Fruit fly (Drosophila melanogaster) whole organism, embryonic: ENCODE data around the gene drpr.

Source experiments
- CG10959 ChIP-seq: fragments of 200-800 bp; sonication (Bioruptor generic); IDR thresholded peaks from 2 replicates; pipeline ENCODE4 v1.3.6; 2022; ENCODE audit warnings: missing biosample characterization, missing genetic modification characterization
- CG12155 ChIP-seq: fragments of 200-800 bp; sonication (Bioruptor generic); optimal IDR thresholded peaks from 3 replicates; lab custom pipeline; 2016; ENCODE audit warnings: missing biosample characterization, missing genetic modification characterization
- CG12219 ChIP-seq: fragments of 200-800 bp; sonication (Bioruptor generic); optimal IDR thresholded peaks from 3 replicates; lab custom pipeline; 2018; ENCODE audit warnings: missing biosample characterization, mild to moderate bottlenecking, missing genetic modification characterization
- CG12942 ChIP-seq: fragments of 200-800 bp; sonication (Bioruptor generic); optimal IDR thresholded peaks from 3 replicates; lab custom pipeline; 2016; ENCODE audit warnings: missing biosample characterization, missing genetic modification characterization
- CG17186 ChIP-seq: fragments of 200-800 bp; sonication (Bioruptor generic); optimal IDR thresholded peaks from 3 replicates; lab custom pipeline; 2017; ENCODE audit warnings: missing biosample characterization, missing genetic modification reagents, missing genetic modification characterization
- CG1832 ChIP-seq: fragments of 200-800 bp; sonication (Bioruptor generic); optimal IDR thresholded peaks from 2 replicates; lab custom pipeline; 2017; ENCODE audit warnings: missing biosample characterization, mild to moderate bottlenecking, missing genetic modification characterization, inconsistent platforms
- CG3163 ChIP-seq: fragments of 200-800 bp; sonication (Bioruptor generic); optimal IDR thresholded peaks from 3 replicates; lab custom pipeline; 2016; ENCODE audit warnings: missing biosample characterization, missing genetic modification characterization
- CG5953 ChIP-seq: fragments of 200-800 bp; sonication (Bioruptor generic); IDR thresholded peaks from 2 replicates; pipeline ENCODE4 v1.3.6; 2022; ENCODE audit warnings: missing biosample characterization, missing genetic modification characterization
- CG6791 ChIP-seq: fragments of 200-800 bp; sonication (Bioruptor generic); IDR thresholded peaks from 3 replicates; pipeline ENCODE4 v1.3.6; 2022; ENCODE audit warnings: missing biosample characterization, missing genetic modification characterization; ENCODE audit not compliant: partially characterized antibody
- CG6813 ChIP-seq: fragments of 200-800 bp; sonication (Bioruptor generic); optimal IDR thresholded peaks from 2 replicates; lab custom pipeline; 2017; ENCODE audit warnings: missing biosample characterization, missing genetic modification characterization, mild to moderate bottlenecking, moderate library complexity, missing genetic modification reagents
- CG7556 ChIP-seq: fragments of 200-800 bp; sonication (Bioruptor generic); optimal IDR thresholded peaks from 2 replicates; lab custom pipeline; 2017; ENCODE audit warnings: missing biosample characterization, mild to moderate bottlenecking, missing genetic modification characterization
- CG9817 ChIP-seq: fragments of 200-800 bp; sonication (Bioruptor generic); optimal IDR thresholded peaks from 2 replicates; lab custom pipeline; 2018; ENCODE audit warnings: missing biosample characterization, mild to moderate bottlenecking, missing genetic modification characterization, moderate library complexity
- CG9932 ChIP-seq: fragments of 200-800 bp; sonication (Bioruptor generic); IDR thresholded peaks from 2 replicates; pipeline ENCODE4 v1.3.6; 2022; ENCODE audit warnings: missing biosample characterization, missing genetic modification characterization
- D ChIP-seq, 2 experiments: fragments of 200-800 bp in 1 of 2; fragments of >200 bp in 1 of 2; sonication (Bioruptor generic) in 1 of 2; optimal IDR thresholded peaks; 2 replicates in 1 of 2; 3 replicates in 1 of 2; lab custom pipeline; 2017; ENCODE audit warnings: mild to moderate bottlenecking in 1 of 2, missing biosample characterization in 1 of 2, missing genetic modification characterization in 1 of 2, missing genetic modification reagents in 1 of 2
- Drgx ChIP-seq: fragments of 200-800 bp; sonication (Bioruptor generic); IDR thresholded peaks from 2 replicates; pipeline ENCODE4 v1.3.6; 2022; ENCODE audit warnings: missing biosample characterization, missing genetic modification characterization
- ERR ChIP-seq: fragments of 200-800 bp; sonication (Bioruptor generic); optimal IDR thresholded peaks from 2 replicates; lab custom pipeline; 2016; ENCODE audit warnings: missing biosample characterization, missing genetic modification characterization
- Fer2 ChIP-seq: fragments of 200-800 bp; sonication (Bioruptor generic); optimal IDR thresholded peaks from 2 replicates; lab custom pipeline; 2018; ENCODE audit warnings: missing biosample characterization, mild to moderate bottlenecking, missing genetic modification characterization, moderate library complexity
- Gsc ChIP-seq: fragments of 200-800 bp; sonication (Bioruptor generic); IDR thresholded peaks from 2 replicates; pipeline ENCODE4 v1.3.6; 2022; ENCODE audit warnings: missing biosample characterization, missing genetic modification characterization
- Hr3 ChIP-seq: fragments of 200-800 bp; sonication (Bioruptor generic); optimal IDR thresholded peaks from 3 replicates; lab custom pipeline; 2016; ENCODE audit warnings: missing biosample characterization, missing genetic modification characterization
- Myb ChIP-seq: fragments of 200-800 bp; sonication (Bioruptor generic); optimal IDR thresholded peaks from 2 replicates; lab custom pipeline; 2016; ENCODE audit warnings: missing biosample characterization, missing genetic modification characterization
- NC2β ChIP-seq: fragments of 200-800 bp; sonication (Bioruptor generic); optimal IDR thresholded peaks from 2 replicates; lab custom pipeline; 2016; ENCODE audit warnings: missing biosample characterization, missing genetic modification characterization
- NK7.1 ChIP-seq: fragments of 200-800 bp; sonication (Bioruptor generic); optimal IDR thresholded peaks from 3 replicates; lab custom pipeline; 2016; ENCODE audit warnings: missing biosample characterization, missing genetic modification characterization
- Scr ChIP-seq: fragments of 200-800 bp; sonication (Bioruptor generic); IDR thresholded peaks from 2 replicates; pipeline ENCODE4 v1.3.6; 2022; ENCODE audit warnings: missing biosample characterization, missing genetic modification characterization; ENCODE audit not compliant: partially characterized antibody
- Taf1 ChIP-seq: fragments of 200-800 bp; sonication (Bioruptor generic); IDR thresholded peaks from 2 replicates; pipeline ENCODE4 v1.3.6; 2022; ENCODE audit warnings: missing biosample characterization, missing genetic modification characterization
- Xrp1 ChIP-seq: fragments of 200-800 bp; sonication (Bioruptor generic); IDR thresholded peaks from 2 replicates; pipeline ENCODE4 v1.3.6; 2022; ENCODE audit warnings: missing biosample characterization, missing genetic modification characterization
- ash1 ChIP-seq: fragments of 200-800 bp; sonication (Bioruptor generic); optimal IDR thresholded peaks from 2 replicates; lab custom pipeline; 2018; ENCODE audit warnings: missing biosample characterization, mild to moderate bottlenecking, missing genetic modification characterization
- btn ChIP-seq: fragments of 200-800 bp; sonication (Bioruptor generic); optimal IDR thresholded peaks from 2 replicates; lab custom pipeline; 2016; ENCODE audit warnings: missing biosample characterization, missing genetic modification characterization
- chif ChIP-seq, 2 experiments: fragments of 200-800 bp; sonication (Bioruptor generic); optimal IDR thresholded peaks; 3 replicates each; lab custom pipeline; 2016; ENCODE audit warnings: missing biosample characterization in 2 of 2, missing genetic modification characterization in 2 of 2
- chn ChIP-seq: fragments of 200-800 bp; sonication (Bioruptor generic); optimal IDR thresholded peaks from 2 replicates; lab custom pipeline; 2016; ENCODE audit warnings: missing biosample characterization, missing genetic modification characterization
- croc ChIP-seq: fragments of 200-800 bp; sonication (Bioruptor generic); conservative IDR thresholded peaks from 3 replicates; pipeline ENCODE4 v1.3.6; 2022; ENCODE audit warnings: missing biosample characterization, missing genetic modification characterization
- disco-r ChIP-seq: fragments of 200-800 bp; sonication (Bioruptor generic); optimal IDR thresholded peaks from 2 replicates; lab custom pipeline; 2016; ENCODE audit warnings: missing biosample characterization, missing genetic modification characterization
- ewg ChIP-seq: fragments of 200-800 bp; sonication (Bioruptor generic); optimal IDR thresholded peaks from 3 replicates; lab custom pipeline; 2017; ENCODE audit warnings: mild to moderate bottlenecking, missing biosample characterization, missing genetic modification reagents, missing genetic modification characterization
- fd102C ChIP-seq: fragments of 200-800 bp; sonication (Bioruptor generic); optimal IDR thresholded peaks from 2 replicates; lab custom pipeline; 2018; ENCODE audit warnings: missing biosample characterization, mild to moderate bottlenecking, missing genetic modification characterization, moderate library complexity
- ftz-f1 ChIP-seq: fragments of 200-800 bp; sonication (Bioruptor generic); optimal IDR thresholded peaks from 2 replicates; lab custom pipeline; 2016; ENCODE audit warnings: missing biosample characterization, missing genetic modification characterization
- gcm2 ChIP-seq: fragments of 200-800 bp; sonication (Bioruptor generic); optimal IDR thresholded peaks from 2 replicates; lab custom pipeline; 2016; ENCODE audit warnings: missing biosample characterization, missing genetic modification characterization
- gem ChIP-seq: fragments of 200-800 bp; sonication (Bioruptor generic); optimal IDR thresholded peaks from 2 replicates; lab custom pipeline; 2019; ENCODE audit warnings: missing biosample characterization, mild to moderate bottlenecking, missing genetic modification characterization, moderate library complexity
- her ChIP-seq: fragments of 200-800 bp; sonication (Bioruptor generic); optimal IDR thresholded peaks from 2 replicates; lab custom pipeline; 2016; ENCODE audit warnings: missing biosample characterization, missing genetic modification characterization
- inv ChIP-seq: fragments of 200-800 bp; sonication (Bioruptor generic); IDR thresholded peaks from 2 replicates; pipeline ENCODE4 v1.3.6; 2022; ENCODE audit warnings: missing biosample characterization, missing genetic modification characterization; ENCODE audit not compliant: partially characterized antibody
- jigr1 ChIP-seq: fragments of 200-800 bp; sonication (Bioruptor generic); IDR thresholded peaks from 3 replicates; pipeline ENCODE4 v1.3.6; 2022; ENCODE audit warnings: missing biosample characterization, missing genetic modification characterization
- knrl ChIP-seq: fragments of 200-800 bp; sonication (Bioruptor generic); IDR thresholded peaks from 3 replicates; pipeline ENCODE4 v1.3.6; 2022; ENCODE audit warnings: missing biosample characterization, missing genetic modification characterization; ENCODE audit not compliant: partially characterized antibody
- lola ChIP-seq, 3 experiments: fragments of >200 bp in 2 of 3; fragments of 200-800 bp in 1 of 3; sonication (Bioruptor generic) in 1 of 3; optimal IDR thresholded peaks; 2 replicates each; lab custom pipeline; 2017 to 2019; ENCODE audit warnings: missing biosample characterization in 3 of 3, missing genetic modification characterization in 3 of 3, mild to moderate bottlenecking in 1 of 3, moderate library complexity in 1 of 3
- nmo ChIP-seq: fragments of 200-800 bp; sonication (Bioruptor generic); optimal IDR thresholded peaks from 2 replicates; lab custom pipeline; 2018; ENCODE audit warnings: missing biosample characterization, mild to moderate bottlenecking, missing genetic modification characterization, moderate library complexity
- tin ChIP-seq: fragments of 200-800 bp; sonication (Bioruptor generic); optimal IDR thresholded peaks from 3 replicates; lab custom pipeline; 2016; ENCODE audit warnings: missing biosample characterization, missing genetic modification characterization
- trem ChIP-seq: fragments of 200-800 bp; optimal IDR thresholded peaks from 3 replicates; lab custom pipeline; 2019; ENCODE audit warnings: missing biosample characterization, mild to moderate bottlenecking, missing genetic modification characterization, moderate library complexity
- vnd ChIP-seq: fragments of 200-800 bp; sonication (Bioruptor generic); IDR thresholded peaks from 3 replicates; pipeline ENCODE4 v1.3.6; 2022; ENCODE audit warnings: missing biosample characterization, missing genetic modification characterization; ENCODE audit not compliant: partially characterized antibody
- zfh1 ChIP-seq: fragments of 200-800 bp; sonication (Bioruptor generic); IDR thresholded peaks from 3 replicates; pipeline ENCODE4 v1.3.6; 2022; ENCODE audit warnings: missing biosample characterization, missing genetic modification characterization
- zfh2 ChIP-seq: fragments of 200-800 bp; sonication (Bioruptor generic); optimal IDR thresholded peaks from 2 replicates; lab custom pipeline; 2016; ENCODE audit warnings: missing biosample characterization, missing genetic modification characterization

The drpr gene

dm6 chr3L:1774713-1775648 is 44.1 kb upstream of the drpr start, which contains the start of the genes CG13933 and PolD2 (continued):
- peak; percentile 99 for TF ChIP-seq gem (tag; lab: Kevin White, UChicago)
- TF ChIP-seq Xrp1 (GFP tag; lab: Robert Waterston, UW) = peak; percentile 99
- TF ChIP-seq lola (GFP tag; optimal IDR thresholded peaks at IDR 0.05; lab: Kevin White, UChicago) = peak in 1 of 3 experiments; percentile 98
- TF ChIP-seq chn (GFP tag; lab: Kevin White, UChicago) = peak; percentile 86
- peak; percentile 96 for TF ChIP-seq CG12942 (GFP tag; lab: Kevin White, UChicago)
- peak; percentile 96 for TF ChIP-seq croc (GFP tag; lab: Robert Waterston, UW)
- peak; percentile 97 for TF ChIP-seq zfh1 (GFP tag; lab: Robert Waterston, UW)
- peak; percentile 50 for TF ChIP-seq CG3163 (GFP tag; lab: Kevin White, UChicago)
- peak; percentile 59; the same call in 2 of the 3 replicates for TF ChIP-seq knrl
- peak; percentile 52 for TF ChIP-seq fd102C (GFP tag; lab: Kevin White, UChicago)
- TF ChIP-seq Drgx (GFP tag; lab: Robert Waterston, UW) = peak; percentile 96
- TF ChIP-seq jigr1 (GFP tag; lab: Robert Waterston, UW) = peak; percentile 73; the same call in 2 of the 3 replicates
- TF ChIP-seq Myb (GFP tag; lab: Kevin White, UChicago) = peak; percentile 42
- peak; percentile 95 for TF ChIP-seq CG7556 (GFP tag; lab: Kevin White, UChicago)
- peak; percentile 95 for TF ChIP-seq CG12155
- peak; percentile 65 for TF ChIP-seq zfh2 (GFP tag; lab: Kevin White, UChicago)
- peak; percentile 64 for TF ChIP-seq inv (GFP tag; lab: Robert Waterston, UW)
- TF ChIP-seq CG17186 (GFP tag; lab: Kevin White, UChicago) = peak; percentile 55
- peak; percentile 65 for TF ChIP-seq gcm2
- peak; percentile 88 for TF ChIP-seq trem (tag; lab: Kevin White, UChicago)
- peak; percentile 83 for TF ChIP-seq CG6791 (GFP tag; lab: Robert Waterston, UW)
- peak; percentile 93 for TF ChIP-seq ewg (GFP tag; lab: Kevin White, UChicago)
- peak; percentile 94 for TF ChIP-seq Taf1 (GFP tag; lab: Robert Waterston, UW)
- TF ChIP-seq btn (GFP tag; lab: Kevin White, UChicago) = peak; percentile 20
- peak; percentile 44 for TF ChIP-seq Fer2 (tag; lab: Kevin White, UChicago)
- peak; percentile 67 for TF ChIP-seq NC2β (GFP tag; lab: Kevin White, UChicago)
- no peak for TF ChIP-seq CG1832
- TF ChIP-seq ftz-f1 = no peak
- TF ChIP-seq nmo = peak; percentile 99
- no peak for TF ChIP-seq ash1 (GFP tag; lab: Kevin White, UChicago)
- peak; percentile 93 for TF ChIP-seq CG10959 (GFP tag; lab: Robert Waterston, UW)
- TF ChIP-seq ERR = peak; percentile 81
- TF ChIP-seq D (optimal IDR thresholded peaks at IDR 0.05; lab: Kevin White, UChicago) = no peak
- TF ChIP-seq D (GFP tag; optimal IDR thresholded peaks at IDR 0.05; lab: Kevin White, UChicago) = no peak
- TF ChIP-seq Hr3 = peak; percentile 99
- TF ChIP-seq tin (GFP tag; lab: Kevin White, UChicago) = peak; percentile 84
- TF ChIP-seq CG9932 = peak; percentile 99
- TF ChIP-seq CG6813 (GFP tag; lab: Kevin White, UChicago) = peak; percentile 82
- TF ChIP-seq her (GFP tag; lab: Kevin White, UChicago) = peak; percentile 69
- peak; percentile 91 for TF ChIP-seq Gsc
- TF ChIP-seq CG5953 = peak; percentile 98
- TF ChIP-seq disco-r (GFP tag; lab: Kevin White, UChicago) = peak; percentile 53
- TF ChIP-seq NK7.1 = no peak
- peak; percentile 93 for TF ChIP-seq CG12219
- TF ChIP-seq chif (GFP tag; optimal IDR thresholded peaks at IDR 0.05; lab: Kevin White, UChicago) = peak; percentile 48 to 89
- peak; percentile 97 for TF ChIP-seq CG9817 (tag; lab: Kevin White, UChicago)
- peak; percentile 86 for TF ChIP-seq vnd (GFP tag; lab: Robert Waterston, UW)
- peak; percentile 83 for TF ChIP-seq Scr (GFP tag; lab: Robert Waterston, UW)
